Fruit fly (Drosophila melanogaster) whole organism, wandering third instar larva: ENCODE measurements around the gene BORCS6.

ENCODE experiments used
- Dif ChIP-seq: fragments of 200-275, 200-300 bp; sonication (Bioruptor generic); optimal IDR thresholded peaks from 2 replicates; lab custom pipeline; 2018; ENCODE audit warnings: missing biosample characterization, missing genetic modification characterization; ENCODE audit not compliant: partially characterized antibody
- HLH106 ChIP-seq: fragments of 200-800 bp; optimal IDR thresholded peaks from 3 replicates; lab custom pipeline; 2019; ENCODE audit warnings: missing biosample characterization, mild to moderate bottlenecking, missing genetic modification characterization, moderate library complexity
- Mio ChIP-seq: sonication (Bioruptor generic); optimal IDR thresholded peaks from 2 replicates; lab custom pipeline; 2016; ENCODE audit warnings: missing biosample characterization, missing genetic modification characterization
- dsf ChIP-seq: sonication (Bioruptor generic); optimal IDR thresholded peaks from 2 replicates; lab custom pipeline; 2016; ENCODE audit warnings: missing biosample characterization, missing genetic modification characterization, borderline replicate concordance
- lola ChIP-seq: fragments of >200 bp; optimal IDR thresholded peaks from 2 replicates; lab custom pipeline; 2017; ENCODE audit warnings: missing biosample characterization, missing genetic modification characterization
- psq ChIP-seq: fragments of 200-800 bp; sonication (Bioruptor generic); optimal IDR thresholded peaks from 3 replicates; lab custom pipeline; 2017; ENCODE audit warnings: missing biosample characterization, mild to moderate bottlenecking, missing genetic modification characterization, moderate library complexity
- rgr ChIP-seq: fragments of 200-800 bp; sonication (Bioruptor generic); optimal IDR thresholded peaks from 3 replicates; lab custom pipeline; 2016; ENCODE audit warnings: missing biosample characterization, mild to moderate bottlenecking, missing genetic modification characterization
- woc ChIP-seq: sonication (Bioruptor generic); optimal IDR thresholded peaks from 2 replicates; lab custom pipeline; 2016; ENCODE audit warnings: missing biosample characterization, mild to moderate bottlenecking, missing genetic modification characterization

DNA sequence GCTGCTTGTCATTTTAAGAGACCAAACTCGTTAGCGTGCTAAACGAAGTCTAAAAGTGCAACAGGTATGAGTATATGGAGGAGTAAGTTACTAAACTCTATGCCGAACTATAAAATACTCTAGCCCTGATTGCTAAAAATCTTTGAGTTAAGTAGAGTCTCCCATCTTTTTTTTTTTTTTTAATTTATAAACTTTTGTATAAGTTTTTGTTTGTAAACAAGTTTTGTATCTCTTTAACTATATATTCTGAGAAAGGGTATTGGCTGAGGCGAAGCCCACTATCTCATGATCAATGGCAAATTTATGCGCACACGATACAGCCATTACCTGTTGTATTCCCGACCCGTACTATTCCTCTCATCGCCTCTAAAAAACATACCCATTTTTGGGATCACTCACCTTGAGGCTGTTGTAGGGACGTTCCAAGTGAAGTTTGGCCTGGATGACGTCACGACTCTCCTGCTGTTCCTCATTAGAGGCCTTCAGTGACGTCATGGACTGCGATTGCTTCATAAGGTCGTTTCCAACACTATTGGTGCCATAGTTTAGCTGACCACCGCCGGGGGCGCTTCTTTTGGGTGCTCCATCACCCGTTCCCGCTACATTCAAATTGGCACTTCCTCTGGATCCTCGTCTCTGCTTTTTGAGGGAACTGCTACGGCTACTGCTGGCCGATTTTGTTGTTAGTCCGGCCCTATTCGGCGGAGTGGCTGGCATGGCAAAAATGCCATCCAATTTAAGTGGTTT lies 32.9 kb upstream of the BORCS6 start:
- TF ChIP-seq Mio (GFP tag; lab: Kevin White, UChicago) (no peak), lola (no peak), dsf (GFP tag; lab: Kevin White, UChicago) (no peak), woc (GFP tag; lab: Kevin White, UChicago) (no peak), rgr (no peak), HLH106 (tag; lab: Kevin White, UChicago) (no peak), Dif (GFP tag; lab: Kevin White, UChicago) (no peak), psq (GFP tag; lab: Kevin White, UChicago) (no peak)
